Fruit fly (Drosophila melanogaster) whole organism, wandering third instar larva: Measurements from ENCODE around the gene CG5555.

ENCODE experiments used
- Abd-B ChIP-seq: fragments of >200 bp; optimal IDR thresholded peaks from 2 replicates; lab custom pipeline; 2017; ENCODE audit warnings: missing biosample characterization, missing genetic modification characterization
- Dif ChIP-seq: fragments of 200-275, 200-300 bp; sonication (Bioruptor generic); optimal IDR thresholded peaks from 2 replicates; lab custom pipeline; 2018; ENCODE audit warnings: missing biosample characterization, missing genetic modification characterization; ENCODE audit not compliant: partially characterized antibody
- Myc ChIP-seq: fragments of >200 bp; optimal IDR thresholded peaks from 2 replicates; lab custom pipeline; 2017
- N ChIP-seq: fragments of >200 bp; optimal IDR thresholded peaks from 2 replicates; lab custom pipeline; 2018; ENCODE audit warnings: missing biosample characterization, missing external identifiers, missing genetic modification characterization
- OdsH ChIP-seq: fragments of 200-800 bp; sonication (Bioruptor generic); optimal IDR thresholded peaks from 2 replicates; lab custom pipeline; 2016; ENCODE audit warnings: missing biosample characterization, mild to moderate bottlenecking, missing genetic modification characterization
- dl ChIP-seq, 2 experiments: fragments of 175-275, 200-275 bp in 1 of 2; fragments of 200-275 bp in 1 of 2; sonication (Bioruptor generic); optimal IDR thresholded peaks; lab custom pipeline; 2018; ENCODE audit warnings: mild to moderate bottlenecking in 2 of 2, missing biosample characterization in 2 of 2, missing genetic modification characterization in 2 of 2, moderate library complexity in 2 of 2; ENCODE audit not compliant: partially characterized antibody in 2 of 2, insufficient read depth in 1 of 2
- foxo ChIP-seq, 2 experiments: fragments of 200-800 bp; sonication (Bioruptor generic); optimal IDR thresholded peaks; 2 replicates in 1 of 2; 3 replicates in 1 of 2; lab custom pipeline; 2016 to 2017; ENCODE audit warnings: missing biosample characterization in 2 of 2, missing genetic modification characterization in 2 of 2
- fru ChIP-seq: fragments of 200-800 bp; sonication (Bioruptor generic); optimal IDR thresholded peaks from 3 replicates; lab custom pipeline; 2016; ENCODE audit warnings: missing biosample characterization, mild to moderate bottlenecking, missing genetic modification characterization
- h ChIP-seq: fragments of 200-800 bp; sonication (Bioruptor generic); optimal IDR thresholded peaks from 3 replicates; lab custom pipeline; 2016; ENCODE audit warnings: missing biosample characterization, mild to moderate bottlenecking, missing genetic modification characterization
- jim ChIP-seq: fragments of 175-275, 200-325 bp; sonication (Bioruptor generic); optimal IDR thresholded peaks from 2 replicates; lab custom pipeline; 2016; ENCODE audit warnings: missing biosample characterization, mild to moderate bottlenecking, missing genetic modification characterization
- lola ChIP-seq: fragments of >200 bp; optimal IDR thresholded peaks from 2 replicates; lab custom pipeline; 2017; ENCODE audit warnings: missing biosample characterization, missing genetic modification characterization
- psq ChIP-seq: fragments of 200-800 bp; sonication (Bioruptor generic); optimal IDR thresholded peaks from 3 replicates; lab custom pipeline; 2017; ENCODE audit warnings: missing biosample characterization, mild to moderate bottlenecking, missing genetic modification characterization, moderate library complexity
- sage ChIP-seq: fragments of 200-800 bp; sonication (Bioruptor generic); optimal IDR thresholded peaks from 2 replicates; lab custom pipeline; 2016; ENCODE audit warnings: missing biosample characterization, mild to moderate bottlenecking, missing genetic modification characterization
- usp ChIP-seq: fragments of >200 bp; optimal IDR thresholded peaks from 2 replicates; lab custom pipeline; 2017; ENCODE audit warnings: missing biosample characterization, missing genetic modification characterization

CG5555 gene

dm6 chr3R:19134957-19135356 lies 45.4 kb downstream of the CG5555 start, which contains the start of gene Cyp12a4:
Gene Cyp12a4, plus strand, starts transcription at chr3R:19135158.
- TF ChIP-seq psq (GFP tag; lab: Kevin White, UChicago) (no peak), sage (GFP tag; lab: Kevin White, UChicago) (no peak), N (GFP tag; lab: Kevin White, UChicago) (no peak), Myc (no peak), jim (GFP tag; lab: Kevin White, UChicago) (no peak), usp (GFP tag; lab: Kevin White, UChicago) (no peak), Dif (GFP tag; lab: Kevin White, UChicago) (no peak), fru (GFP tag; lab: Kevin White, UChicago) (no peak), Abd-B (GFP tag; lab: Kevin White, UChicago) (no peak)

- TF ChIP-seq foxo (GFP tag; optimal IDR thresholded peaks at IDR 0.05; lab: Kevin White, UChicago) (peak in 1 of 2 experiments; percentile 12), OdsH (GFP tag; lab: Kevin White, UChicago) (peak; percentile 41), dl (GFP tag; optimal IDR thresholded peaks at IDR 0.05; lab: Kevin White, UChicago; ENCODE audit: insufficient read depth in 1 of 2, partially characterized antibody in 2 of 2) (no peak), lola (no peak), h (GFP tag; lab: Kevin White, UChicago) (peak; percentile 29), fru (GFP tag; lab: Kevin White, UChicago) (peak; percentile 24)
- TF ChIP-seq, all 38 proteins: peak for 4
Measured at dm6 chr3R:19132146-19132833, 48.0 kb downstream of the CG5555 start, which contains the start of gene Cyp12a5. Gene Cyp12a5, plus strand, starts transcription at chr3R:19132648.
